Worm (Caenorhabditis elegans): ENCODE results near the gene dnj-18.

- TF ChIP-seq nhr-237 (tag; optimal IDR thresholded peaks at IDR 0.05) (no peak), mep-1 (tag; optimal IDR thresholded peaks at IDR 0.05) (no peak)
These were observed 10.8 kb upstream of the dnj-18 start for ce11 chrIII:4687134-4687533.
